Fruit fly (Drosophila melanogaster): ENCODE results near the gene mus312.

mus312 gene

DNA sequence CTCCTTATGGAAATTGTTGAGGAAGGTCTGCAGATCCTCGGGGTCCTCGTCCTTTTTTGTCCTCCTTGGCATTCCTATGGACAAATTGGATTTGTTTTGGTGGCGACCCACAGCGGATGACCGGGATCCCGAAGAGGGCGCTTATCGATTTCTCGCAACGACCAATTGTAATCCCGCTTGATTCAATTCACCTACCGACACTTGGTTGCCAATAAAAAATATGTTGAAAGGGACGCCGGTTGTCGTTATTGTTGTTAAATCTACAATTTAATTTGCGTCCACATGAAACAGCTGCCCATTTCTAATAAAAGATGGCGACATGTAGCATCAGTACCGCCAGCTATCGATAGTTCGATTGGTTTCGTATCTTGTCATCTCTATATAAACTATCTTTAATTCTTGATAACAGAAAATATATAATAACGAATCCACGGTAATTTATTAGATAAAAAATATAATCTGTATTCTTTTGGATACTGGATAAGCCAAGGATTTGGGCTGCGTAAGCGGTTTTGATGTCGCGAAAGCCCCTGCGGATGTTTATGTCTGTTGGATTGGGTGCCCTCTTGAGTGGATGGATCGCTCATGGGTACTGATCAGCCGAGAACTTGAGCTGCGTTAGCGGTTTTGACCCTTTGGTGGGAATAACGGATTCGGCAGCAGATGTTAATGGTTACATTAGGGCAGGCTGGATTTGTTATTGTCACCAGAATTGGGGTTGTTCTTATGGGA lies 27.6 kb downstream of the mus312 start, which contains the start of gene CTCF (continued):
- TF ChIP-seq fu2 (GFP tag; optimal IDR thresholded peaks at IDR 0.05) = no peak
- peak; percentile 53 for TF ChIP-seq CG7839 (tag; optimal IDR thresholded peaks at IDR 0.05)
- no peak for TF ChIP-seq p53 (GFP tag; optimal IDR thresholded peaks at IDR 0.05)
- TF ChIP-seq CG10267 (tag; optimal IDR thresholded peaks at IDR 0.05) = peak; percentile 62
- TF ChIP-seq Ravus (GFP tag; IDR thresholded peaks at IDR 0.05) = no peak
- no peak for TF ChIP-seq Blimp-1 (GFP tag; optimal IDR thresholded peaks at IDR 0.05)
- peak; percentile 16 for TF ChIP-seq CG9817 (tag; optimal IDR thresholded peaks at IDR 0.05)
- no peak for TF ChIP-seq CG7372 (GFP tag; IDR thresholded peaks at IDR 0.05)
- peak; percentile 51 for TF ChIP-seq tgo (GFP tag; IDR thresholded peaks at IDR 0.05)
- TF ChIP-seq CG3065 (GFP tag; optimal IDR thresholded peaks at IDR 0.05) = no peak
- no peak for TF ChIP-seq HLHmδ (GFP tag; optimal IDR thresholded peaks at IDR 0.05)
- 0 out of 2 replicates have a peak, but pooled peaks have one; percentile 39 for TF ChIP-seq ara (GFP tag; IDR thresholded peaks at IDR 0.05)
- TF ChIP-seq CG5953 (GFP tag; IDR thresholded peaks at IDR 0.05) = no peak
- peak; percentile 4 for TF ChIP-seq ind (GFP tag; optimal IDR thresholded peaks at IDR 0.05)
- TF ChIP-seq CG13424 (tag; optimal IDR thresholded peaks at IDR 0.05) = peak; percentile 18
- no peak for TF ChIP-seq slou (GFP tag; optimal IDR thresholded peaks at IDR 0.05)
- peak; percentile 55 for TF ChIP-seq Antp (GFP tag; optimal IDR thresholded peaks at IDR 0.05)
- peak; percentile 45 for TF ChIP-seq CG13624 (GFP tag; optimal IDR thresholded peaks at IDR 0.05)
- no peak for TF ChIP-seq CG4404 (GFP tag; IDR thresholded peaks at IDR 0.05)
- TF ChIP-seq chinmo (GFP tag; IDR thresholded peaks at IDR 0.05; ENCODE audit: partially characterized antibody) = 0 out of 4 replicates have a peak, but pooled peaks have one; percentile 50
- TF ChIP-seq Hmr (GFP tag; optimal IDR thresholded peaks at IDR 0.05) = no peak
- peak; percentile 45; the same call in 1 of the 2 replicates for TF ChIP-seq CG11247 (GFP tag; IDR thresholded peaks at IDR 0.05)
- TF ChIP-seq Dbx (GFP tag; IDR thresholded peaks at IDR 0.05) = 0 out of 3 replicates have a peak, but pooled peaks have one; percentile 23
- TF ChIP-seq Dek (tag; optimal IDR thresholded peaks at IDR 0.05) = no peak
- TF ChIP-seq Lhr (GFP tag; optimal IDR thresholded peaks at IDR 0.05) = peak; percentile 46
- TF ChIP-seq gcm2 (GFP tag; optimal IDR thresholded peaks at IDR 0.05) = no peak
- peak; percentile 52 for TF ChIP-seq CG2120 (GFP tag; optimal IDR thresholded peaks at IDR 0.05)
- TF ChIP-seq z (GFP tag; IDR thresholded peaks at IDR 0.05) = no peak
- TF ChIP-seq sisA (GFP tag; IDR thresholded peaks at IDR 0.05) = peak; percentile 19; the same call in 1 of the 2 replicates
- TF ChIP-seq bbx (GFP tag; IDR thresholded peaks at IDR 0.05; ENCODE audit: partially characterized antibody) = peak; percentile 91
- peak; percentile 41 for TF ChIP-seq CG8944 (GFP tag; optimal IDR thresholded peaks at IDR 0.05)
- no peak for TF ChIP-seq nau (GFP tag; optimal IDR thresholded peaks at IDR 0.05)
- TF ChIP-seq gro (GFP tag; optimal IDR thresholded peaks at IDR 0.05) = peak; percentile 46
- peak; percentile 50 for TF ChIP-seq CG14710 (tag; optimal IDR thresholded peaks at IDR 0.05)
- TF ChIP-seq CG11723 (GFP tag; optimal IDR thresholded peaks at IDR 0.05) = no peak
- TF ChIP-seq chm (GFP tag; IDR thresholded peaks at IDR 0.05) = no peak
- TF ChIP-seq Fer3 (tag; optimal IDR thresholded peaks at IDR 0.05) = no peak
- peak; percentile 23 for TF ChIP-seq mam (GFP tag; optimal IDR thresholded peaks at IDR 0.05)
- TF ChIP-seq Eip74EF (GFP tag; optimal IDR thresholded peaks at IDR 0.05) = no peak
- TF ChIP-seq tap (tag; optimal IDR thresholded peaks at IDR 0.05) = peak; percentile 12
- TF ChIP-seq CG15479 (GFP tag; optimal IDR thresholded peaks at IDR 0.05) = no peak
- peak; percentile 62 for TF ChIP-seq Fer1 (GFP tag; optimal IDR thresholded peaks at IDR 0.05)
- TF ChIP-seq Hmx (GFP tag; optimal IDR thresholded peaks at IDR 0.05) = no peak
- no peak for TF ChIP-seq CG12744 (GFP tag; optimal IDR thresholded peaks at IDR 0.05)
- no peak for TF ChIP-seq Usf (GFP tag; optimal IDR thresholded peaks at IDR 0.05)
- peak; percentile 85 for TF ChIP-seq BEAF-32 (GFP tag; optimal IDR thresholded peaks at IDR 0.05)
- TF ChIP-seq CG34376 (GFP tag; optimal IDR thresholded peaks at IDR 0.05) = peak; percentile 85
- no peak for TF ChIP-seq Dip2 (GFP tag; IDR thresholded peaks at IDR 0.05)
- TF ChIP-seq CG12155 (GFP tag; optimal IDR thresholded peaks at IDR 0.05) = peak; percentile 30

Measured in whole organism, embryonic.